Worm (Caenorhabditis elegans) whole organism, young adult: ENCODE data around the gene C24A8.6.

ENCODE experiments used
- B0035.1 ChIP-seq: sonication (generic microtip); optimal IDR thresholded peaks from 2 replicates; lab custom pipeline; 2016; ENCODE audit warnings: missing genetic modification characterization, mild to moderate bottlenecking, missing compliant biosample characterization, missing genotype, missing genetic modification reagents
- C06A6.2 ChIP-seq: fragments of 200-800 bp; sonication (Bioruptor generic); conservative IDR thresholded peaks from 2 replicates; pipeline ENCODE4 v1.3.6; 2022; ENCODE audit warnings: missing genetic modification characterization, missing compliant biosample characterization
- D2030.7 ChIP-seq: fragments of 200-800 bp; sonication (Bioruptor generic); IDR thresholded peaks from 2 replicates; pipeline ENCODE4 v1.3.6; 2022; ENCODE audit warnings: missing genetic modification reagents, missing genetic modification characterization, missing compliant biosample characterization
- F22D6.2 ChIP-seq: sonication (generic microtip); optimal IDR thresholded peaks from 2 replicates; lab custom pipeline; 2016; ENCODE audit warnings: mild to moderate bottlenecking, missing genetic modification characterization, missing compliant biosample characterization
- F37B4.10 ChIP-seq: fragments of 200-800 bp; sonication (Bioruptor generic); IDR thresholded peaks from 2 replicates; pipeline ENCODE4 v1.3.6; 2022; ENCODE audit warnings: missing genetic modification characterization, missing compliant biosample characterization
- F52B5.7 ChIP-seq: sonication (generic microtip); optimal IDR thresholded peaks from 2 replicates; lab custom pipeline; 2016; ENCODE audit warnings: mild to moderate bottlenecking, missing genetic modification characterization, missing compliant biosample characterization
- F57A8.1 ChIP-seq: fragments of 200-800 bp; sonication (Bioruptor generic); optimal IDR thresholded peaks from 2 replicates; lab custom pipeline; 2018; ENCODE audit warnings: mild to moderate bottlenecking, missing genetic modification characterization, moderate library complexity, missing compliant biosample characterization
- K11D2.4 ChIP-seq: fragments of 200-800 bp; sonication (Bioruptor generic); IDR thresholded peaks from 2 replicates; pipeline ENCODE4 v1.3.6; 2022; ENCODE audit warnings: missing genetic modification reagents, missing genetic modification characterization, missing compliant biosample characterization
- T07F8.4 ChIP-seq: sonication (generic microtip); optimal IDR thresholded peaks from 2 replicates; lab custom pipeline; 2016; ENCODE audit warnings: mild to moderate bottlenecking, missing genetic modification characterization, moderate library complexity, missing compliant biosample characterization
- T26A5.8 ChIP-seq: sonication (generic microtip); optimal IDR thresholded peaks from 2 replicates; lab custom pipeline; 2016; ENCODE audit warnings: missing genetic modification characterization, missing compliant biosample characterization
- Y53F4B.3 ChIP-seq: fragments of 200-800 bp; sonication (Bioruptor generic); IDR thresholded peaks from 2 replicates; pipeline ENCODE4 v1.3.6; 2022; ENCODE audit warnings: missing genetic modification reagents, missing genetic modification characterization, missing compliant biosample characterization
- akir-1 ChIP-seq: fragments of 200-800 bp; sonication (Bioruptor generic); optimal IDR thresholded peaks from 2 replicates; lab custom pipeline; 2018; ENCODE audit warnings: mild to moderate bottlenecking, missing genetic modification characterization, moderate library complexity, missing compliant biosample characterization
- attf-6 ChIP-seq: fragments of 200-800 bp; sonication (Bioruptor generic); IDR thresholded peaks from 2 replicates; pipeline ENCODE4 v1.3.6; 2022; ENCODE audit warnings: missing genetic modification reagents, missing genetic modification characterization, missing compliant biosample characterization
- ccch-3 ChIP-seq: fragments of 200-800 bp; sonication (Bioruptor generic); optimal IDR thresholded peaks from 2 replicates; lab custom pipeline; 2018; ENCODE audit warnings: mild to moderate bottlenecking, missing genetic modification characterization, missing compliant biosample characterization
- ceh-27 ChIP-seq: fragments of 200-800 bp; sonication (Bioruptor generic); optimal IDR thresholded peaks from 2 replicates; lab custom pipeline; 2018; ENCODE audit warnings: mild to moderate bottlenecking, missing genetic modification characterization, moderate library complexity, missing compliant biosample characterization
- chd-7 ChIP-seq: sonication (generic microtip); optimal IDR thresholded peaks from 2 replicates; lab custom pipeline; 2016; ENCODE audit warnings: mild to moderate bottlenecking, missing genetic modification characterization, moderate library complexity, missing compliant biosample characterization
- die-1 ChIP-seq: sonication (generic microtip); optimal IDR thresholded peaks from 2 replicates; lab custom pipeline; 2016; ENCODE audit warnings: missing genotype, mild to moderate bottlenecking, missing genetic modification characterization, missing compliant biosample characterization
- dpl-1 ChIP-seq: fragments of 150-350 bp; optimal IDR thresholded peaks from 2 replicates; lab custom pipeline; 2014; ENCODE audit warnings: missing biosample characterization, missing genetic modification reagents, missing genetic modification characterization
- egl-44 ChIP-seq: fragments of 200-800 bp; sonication (Bioruptor generic); IDR thresholded peaks from 2 replicates; pipeline ENCODE4 v1.3.6; 2022; ENCODE audit warnings: missing genetic modification reagents, missing genetic modification characterization, missing compliant biosample characterization
- egrh-3 ChIP-seq: fragments of 200-800 bp; sonication (Bioruptor generic); IDR thresholded peaks from 2 replicates; pipeline ENCODE4 v1.3.6; 2022; ENCODE audit warnings: missing genetic modification reagents, missing genetic modification characterization, missing compliant biosample characterization
- ekl-4 ChIP-seq: fragments of 200-800 bp; sonication (Bioruptor generic); IDR thresholded peaks from 2 replicates; pipeline ENCODE4 v1.3.6; 2022; ENCODE audit warnings: missing genetic modification reagents, missing genetic modification characterization, missing compliant biosample characterization
- fkh-3 ChIP-seq: sonication (generic microtip); optimal IDR thresholded peaks from 2 replicates; lab custom pipeline; 2016; ENCODE audit warnings: mild to moderate bottlenecking, missing genetic modification characterization, missing compliant biosample characterization
- him-1 ChIP-seq: sonication (generic microtip); optimal IDR thresholded peaks from 2 replicates; lab custom pipeline; 2016; ENCODE audit warnings: missing genotype, missing genetic modification reagents, missing genetic modification characterization, missing compliant biosample characterization
- hlh-12 ChIP-seq: sonication (generic microtip); optimal IDR thresholded peaks from 2 replicates; lab custom pipeline; 2016; ENCODE audit warnings: missing genetic modification characterization, missing compliant biosample characterization
- hmg-1.2 ChIP-seq: fragments of 200-800 bp; sonication (Bioruptor generic); IDR thresholded peaks from 2 replicates; pipeline ENCODE4 v1.3.6; 2022; ENCODE audit warnings: missing genetic modification reagents, missing genetic modification characterization, missing compliant biosample characterization
- hmg-20 ChIP-seq: fragments of 200-800 bp; sonication (Bioruptor generic); IDR thresholded peaks from 2 replicates; pipeline ENCODE4 v1.3.6; 2022; ENCODE audit warnings: missing genetic modification reagents, missing genetic modification characterization, missing compliant biosample characterization
- hrde-1 ChIP-seq: sonication (generic microtip); optimal IDR thresholded peaks from 2 replicates; lab custom pipeline; 2016; ENCODE audit warnings: missing genetic modification characterization, mild to moderate bottlenecking, missing compliant biosample characterization, moderate library complexity, missing genotype, missing genetic modification reagents, borderline replicate concordance
- lin-35 ChIP-seq, 3 experiments: fragments of 150-350 bp in 2 of 3; sonication (generic microtip) in 1 of 3; optimal IDR thresholded peaks; 2 replicates each; lab custom pipeline; 2014 to 2018; ENCODE audit warnings: missing biosample characterization in 3 of 3, missing genetic modification characterization in 3 of 3, missing genetic modification reagents in 3 of 3
- lsy-27 ChIP-seq: sonication (generic microtip); optimal IDR thresholded peaks from 2 replicates; lab custom pipeline; 2017; ENCODE audit warnings: missing genetic modification characterization, mild to moderate bottlenecking, missing compliant biosample characterization, antibody characterized with exemption, missing genotype, borderline replicate concordance; ENCODE audit not compliant: insufficient read depth
- madf-10 ChIP-seq: sonication (generic microtip); optimal IDR thresholded peaks from 2 replicates; lab custom pipeline; 2016; ENCODE audit warnings: mild to moderate bottlenecking, missing genetic modification characterization, missing compliant biosample characterization
- madf-3 ChIP-seq: fragments of 200-800 bp; sonication (Bioruptor generic); IDR thresholded peaks from 2 replicates; pipeline ENCODE4 v1.3.6; 2022; ENCODE audit warnings: missing genetic modification reagents, missing genetic modification characterization, missing compliant biosample characterization
- mel-28 ChIP-seq: sonication (generic microtip); optimal IDR thresholded peaks from 2 replicates; lab custom pipeline; 2016; ENCODE audit warnings: borderline replicate concordance, mild to moderate bottlenecking, missing genetic modification characterization, missing compliant biosample characterization
- nhr-120 ChIP-seq: fragments of 200-800 bp; sonication (Bioruptor generic); IDR thresholded peaks from 2 replicates; pipeline ENCODE4 v1.3.6; 2022; ENCODE audit warnings: missing genetic modification characterization, missing compliant biosample characterization
- nhr-179 ChIP-seq: sonication (generic microtip); optimal IDR thresholded peaks from 2 replicates; lab custom pipeline; 2016; ENCODE audit warnings: mild to moderate bottlenecking, missing genetic modification characterization, missing compliant biosample characterization
- nhr-27 ChIP-seq: fragments of 200-800 bp; sonication (Bioruptor generic); optimal IDR thresholded peaks from 2 replicates; lab custom pipeline; 2018; ENCODE audit warnings: mild to moderate bottlenecking, missing genetic modification characterization, moderate library complexity, missing compliant biosample characterization
- nhr-80 ChIP-seq: sonication (generic microtip); optimal IDR thresholded peaks from 2 replicates; lab custom pipeline; 2016; ENCODE audit warnings: missing genetic modification characterization, missing compliant biosample characterization
- nhr-90 ChIP-seq: sonication (generic microtip); optimal IDR thresholded peaks from 2 replicates; lab custom pipeline; 2016; ENCODE audit warnings: missing genotype, mild to moderate bottlenecking, missing genetic modification characterization, missing compliant biosample characterization
- pbrm-1 ChIP-seq: fragments of 200-800 bp; sonication (Bioruptor generic); IDR thresholded peaks from 2 replicates; pipeline ENCODE4 v1.3.6; 2022; ENCODE audit warnings: missing genetic modification reagents, missing genetic modification characterization, missing compliant biosample characterization
- rec-8 ChIP-seq, 2 experiments: sonication (generic microtip); optimal IDR thresholded peaks; 2 replicates each; lab custom pipeline; 2016; ENCODE audit warnings: mild to moderate bottlenecking in 2 of 2, missing genetic modification characterization in 2 of 2, missing genetic modification reagents in 2 of 2, missing genotype in 2 of 2, missing biosample characterization in 1 of 2, missing compliant biosample characterization in 1 of 2, moderate library complexity in 1 of 2
- snpc-4 ChIP-seq, 5 experiments: fragments of 150-350 bp in 1 of 5; sonication (generic microtip) in 4 of 5; optimal IDR thresholded peaks; 2 replicates each; lab custom pipeline; 2014 to 2018; ENCODE audit warnings: missing genetic modification characterization in 5 of 5, missing biosample characterization in 3 of 5, antibody characterized with exemption in 2 of 5, mild to moderate bottlenecking in 2 of 5, missing compliant biosample characterization in 2 of 5, missing genotype in 2 of 5, moderate library complexity in 2 of 5, missing genetic modification reagents in 1 of 5
- tbp1 ChIP-seq: fragments of 200-800 bp; sonication (Bioruptor generic); optimal IDR thresholded peaks from 2 replicates; lab custom pipeline; 2018; ENCODE audit warnings: mild to moderate bottlenecking, missing genetic modification characterization, missing compliant biosample characterization
- tlf-1 ChIP-seq: fragments of 200-800 bp; sonication (Bioruptor generic); optimal IDR thresholded peaks from 2 replicates; lab custom pipeline; 2018; ENCODE audit warnings: mild to moderate bottlenecking, missing genetic modification characterization, missing compliant biosample characterization
- unc-62 ChIP-seq: fragments of 150-350 bp; optimal IDR thresholded peaks from 2 replicates; lab custom pipeline; 2014; ENCODE audit warnings: missing biosample characterization, missing genetic modification reagents, missing genetic modification characterization
- ztf-18 ChIP-seq: sonication (generic microtip); optimal IDR thresholded peaks from 2 replicates; lab custom pipeline; 2016; ENCODE audit warnings: missing genotype, mild to moderate bottlenecking, missing genetic modification characterization, missing compliant biosample characterization
- ztf-25 ChIP-seq: fragments of 200-800 bp; sonication (Bioruptor generic); IDR thresholded peaks from 2 replicates; pipeline ENCODE4 v1.3.6; 2022; ENCODE audit warnings: missing genetic modification reagents, missing genetic modification characterization, missing compliant biosample characterization
- ztf-3 ChIP-seq: fragments of 200-800 bp; sonication (Bioruptor generic); optimal IDR thresholded peaks from 2 replicates; lab custom pipeline; 2018; ENCODE audit warnings: mild to moderate bottlenecking, missing genetic modification characterization, missing compliant biosample characterization
- ztf-6 ChIP-seq: fragments of 200-800 bp; sonication (Bioruptor generic); IDR thresholded peaks from 2 replicates; pipeline ENCODE4 v1.3.6; 2022; ENCODE audit warnings: missing genetic modification reagents, missing genetic modification characterization, missing compliant biosample characterization

C24A8.6 gene

DNA sequence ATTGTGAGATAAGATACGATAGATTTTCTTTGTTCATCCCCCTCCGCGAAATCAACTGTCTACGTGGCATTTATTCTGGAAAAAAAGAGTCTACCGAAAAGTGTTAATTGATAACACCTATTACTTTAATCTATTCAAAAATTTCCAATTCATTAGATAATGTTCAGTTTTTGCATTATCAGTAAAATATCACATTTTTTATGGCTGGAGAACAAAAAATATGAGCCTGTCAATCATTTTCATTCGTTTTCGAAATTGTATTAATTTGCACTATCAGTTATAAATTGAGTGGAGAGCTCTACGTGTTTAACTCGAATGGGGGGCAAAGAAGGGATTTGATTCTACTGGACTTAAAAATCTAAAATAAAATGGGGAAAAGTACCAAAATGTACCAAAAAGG, 26.8 kb upstream of the C24A8.6 start:
- TF ChIP-seq nhr-179 (tag; lab: Kevin White, UChicago) = no peak
- TF ChIP-seq dpl-1 (GFP tag; lab: Kevin White, UChicago) = no peak
- no peak for TF ChIP-seq K11D2.4
- TF ChIP-seq snpc-4 (GFP tag; optimal IDR thresholded peaks at IDR 0.05; lab: Kevin White, UChicago) = no peak
- TF ChIP-seq snpc-4 (tag; optimal IDR thresholded peaks at IDR 0.05; lab: Kevin White, UChicago) = no peak
- TF ChIP-seq unc-62 (GFP tag; lab: Kevin White, UChicago) = peak; percentile 8
- TF ChIP-seq fkh-3 (tag; lab: Kevin White, UChicago) = no peak
- TF ChIP-seq chd-7 (tag; lab: Kevin White, UChicago) = no peak
- TF ChIP-seq rec-8 (tag; optimal IDR thresholded peaks at IDR 0.05; lab: Kevin White, UChicago) = no peak
- TF ChIP-seq nhr-80 (tag; lab: Kevin White, UChicago) = peak; percentile 58
- TF ChIP-seq ccch-3 = no peak
- TF ChIP-seq egl-44 (GFP tag; lab: Robert Waterston, UW) = no peak

DNA sequence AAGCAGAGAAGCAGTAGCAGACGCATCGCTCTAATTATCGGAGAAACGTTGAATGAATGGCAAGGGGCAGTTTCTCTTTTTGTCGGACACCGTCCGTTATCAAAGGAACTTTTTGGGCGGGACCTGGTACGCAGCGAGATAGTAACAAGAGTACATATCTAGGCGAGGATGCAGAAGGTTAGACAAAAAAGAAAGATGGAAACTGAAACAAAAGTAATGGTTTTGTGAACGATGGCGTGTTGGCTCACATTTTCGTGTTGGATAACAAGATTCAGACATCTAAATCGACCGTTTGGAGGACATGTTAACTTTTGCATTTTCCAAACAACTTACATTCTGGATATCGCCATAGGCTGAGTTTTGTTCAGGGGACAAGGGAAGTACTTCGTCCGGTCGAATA, 25.3 kb upstream of the C24A8.6 start, which contains the start of gene F14H12.6:
F14H12.6 (minus strand) TSS at position 101 of the 400 bp plus-strand sequence.
- TF ChIP-seq him-1 (tag; lab: Kevin White, UChicago) = no peak
- TF ChIP-seq nhr-120 = no peak
- no peak for TF ChIP-seq nhr-90 (tag; lab: Kevin White, UChicago)
- no peak for TF ChIP-seq F52B5.7 (tag; lab: Kevin White, UChicago)
- no peak for TF ChIP-seq ceh-27 (GFP tag; lab: Kevin White, UChicago)
- TF ChIP-seq mel-28 (tag; lab: Kevin White, UChicago) = no peak
- TF ChIP-seq ztf-18 = no peak
- no peak for TF ChIP-seq ztf-25 (GFP tag; lab: Robert Waterston, UW)
- TF ChIP-seq F22D6.2 (tag; lab: Kevin White, UChicago) = no peak
- TF ChIP-seq ztf-3 (GFP tag; lab: Kevin White, UChicago) = no peak
- no peak for TF ChIP-seq D2030.7 (GFP tag; lab: Robert Waterston, UW)
- no peak for TF ChIP-seq hrde-1 (tag; lab: Kevin White, UChicago)
- no peak for TF ChIP-seq F37B4.10 (GFP tag; lab: Robert Waterston, UW)
- no peak for TF ChIP-seq C06A6.2 (GFP tag; lab: Robert Waterston, UW)
- TF ChIP-seq lsy-27 = no peak
- no peak for TF ChIP-seq pbrm-1 (GFP tag; lab: Robert Waterston, UW)
- TF ChIP-seq die-1 (tag; lab: Kevin White, UChicago) = no peak
- TF ChIP-seq, all 124 proteins: peak for 0

DNA sequence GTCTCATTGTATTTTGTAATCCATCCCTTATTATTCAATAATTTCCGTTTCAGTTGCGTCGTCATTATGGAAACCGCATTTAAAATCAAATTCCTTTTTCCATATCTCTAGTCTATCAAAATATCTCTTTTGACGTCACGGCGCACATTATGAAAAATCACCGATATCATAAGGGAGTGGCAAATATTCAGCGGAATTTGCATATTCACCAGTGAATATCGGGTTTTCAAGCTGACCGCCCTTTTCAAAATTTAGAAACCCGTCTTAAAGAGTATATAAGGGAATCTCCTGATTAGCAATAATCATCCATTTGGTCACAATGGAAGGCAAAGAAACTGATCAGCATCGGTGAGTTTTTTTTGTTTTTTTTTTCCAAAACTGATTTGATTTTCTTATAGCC, 21.1 kb upstream of the C24A8.6 start, which contains the start of gene col-165:
col-165 (plus strand) TSS at position 301 of the 400 bp plus-strand sequence.
- TF ChIP-seq egrh-3 (GFP tag; lab: Robert Waterston, UW) = no peak
- TF ChIP-seq Y53F4B.3 (GFP tag; lab: Robert Waterston, UW) = no peak
- TF ChIP-seq B0035.1 (tag; lab: Kevin White, UChicago) = no peak
- no peak for TF ChIP-seq F57A8.1
- no peak for TF ChIP-seq ceh-27 (GFP tag; lab: Kevin White, UChicago)
- TF ChIP-seq hlh-12 = no peak
- no peak for TF ChIP-seq madf-10 (tag; lab: Kevin White, UChicago)
- TF ChIP-seq hmg-1.2 (GFP tag; lab: Robert Waterston, UW) = no peak
- TF ChIP-seq ztf-6 = no peak
- TF ChIP-seq akir-1 (GFP tag; lab: Kevin White, UChicago) = no peak
- no peak for TF ChIP-seq tbp1 (GFP tag; lab: Kevin White, UChicago)
- no peak for TF ChIP-seq ekl-4 (GFP tag; lab: Robert Waterston, UW)
- TF ChIP-seq lin-35 (GFP tag; optimal IDR thresholded peaks at IDR 0.05; lab: Kevin White, UChicago) = no peak
- TF ChIP-seq madf-3 (GFP tag; lab: Robert Waterston, UW) = no peak
- TF ChIP-seq T07F8.4 (tag; lab: Kevin White, UChicago) = no peak
- no peak for TF ChIP-seq tlf-1 (GFP tag; lab: Kevin White, UChicago)
- TF ChIP-seq hmg-20 (GFP tag; lab: Robert Waterston, UW) = no peak
- TF ChIP-seq nhr-27 (tag; lab: Kevin White, UChicago) = no peak
- TF ChIP-seq T26A5.8 (tag; lab: Kevin White, UChicago) = no peak
- TF ChIP-seq attf-6 (GFP tag; lab: Robert Waterston, UW) = no peak
- TF ChIP-seq, all 124 proteins: peak for 0
